Worm (Caenorhabditis elegans) whole organism, L1 larva: ENCODE data around the gene T06D8.9.

ENCODE experiments used
- ama-1 ChIP-seq: fragments of 150-350 bp; optimal IDR thresholded peaks from 2 replicates; lab custom pipeline; 2014
- ceh-63 ChIP-seq: fragments of 200-800 bp; sonication (Bioruptor generic); optimal IDR thresholded peaks from 2 replicates; lab custom pipeline; 2018; ENCODE audit warnings: mild to moderate bottlenecking, missing genetic modification characterization, missing compliant biosample characterization
- egl-27 ChIP-seq, 2 experiments: fragments of 150-350 bp in 1 of 2; sonication (generic microtip); optimal IDR thresholded peaks; 3 replicates each; lab custom pipeline; 2017 to 2018; ENCODE audit warnings: missing biosample characterization in 2 of 2, missing genetic modification characterization in 2 of 2, missing genetic modification reagents in 2 of 2
- fkh-10 ChIP-seq: sonication (generic microtip); optimal IDR thresholded peaks from 2 replicates; lab custom pipeline; 2017; ENCODE audit warnings: missing biosample characterization, missing genetic modification reagents, missing genetic modification characterization
- fos-1 ChIP-seq: fragments of 150-350 bp; optimal IDR thresholded peaks from 2 replicates; lab custom pipeline; 2014; ENCODE audit warnings: missing biosample characterization, missing genetic modification characterization
- lin-13 ChIP-seq: fragments of 150-350 bp; optimal IDR thresholded peaks from 2 replicates; lab custom pipeline; 2014; ENCODE audit warnings: missing biosample characterization, missing genetic modification reagents, missing genetic modification characterization
- nhr-11 ChIP-seq: fragments of 150-350 bp; optimal IDR thresholded peaks from 2 replicates; lab custom pipeline; 2014; ENCODE audit warnings: missing biosample characterization, missing genetic modification characterization
- nhr-12 ChIP-seq: sonication (generic microtip); optimal IDR thresholded peaks from 2 replicates; lab custom pipeline; 2017; ENCODE audit warnings: missing biosample characterization, missing genetic modification characterization
- sptf-1 ChIP-seq: fragments of 150-350 bp; optimal IDR thresholded peaks from 2 replicates; lab custom pipeline; 2014; ENCODE audit warnings: missing biosample characterization, missing genetic modification characterization
- unc-62 ChIP-seq: fragments of 150-350 bp; optimal IDR thresholded peaks from 2 replicates; lab custom pipeline; 2014; ENCODE audit warnings: missing biosample characterization, missing genetic modification reagents, missing genetic modification characterization
- unc-98 ChIP-seq: fragments of 200-800 bp; sonication (Bioruptor generic); IDR thresholded peaks from 2 replicates; pipeline ENCODE4 v1.3.6; 2022; ENCODE audit warnings: missing genetic modification characterization, missing compliant biosample characterization
- ztf-4 ChIP-seq: fragments of 150-350 bp; optimal IDR thresholded peaks from 2 replicates; lab custom pipeline; 2014; ENCODE audit warnings: missing biosample characterization, missing genetic modification characterization

- TF ChIP-seq ama-1 (lab: Kevin White, UChicago) (no peak), lin-13 (GFP tag; lab: Kevin White, UChicago) (no peak), nhr-11 (tag; lab: Kevin White, UChicago) (no peak), unc-62 (GFP tag; lab: Kevin White, UChicago) (no peak), fos-1 (tag; lab: Kevin White, UChicago) (no peak), ztf-4 (tag; lab: Kevin White, UChicago) (no peak), fkh-10 (no peak), sptf-1 (tag; lab: Kevin White, UChicago) (no peak), ceh-63 (GFP tag; lab: Kevin White, UChicago) (no peak), unc-98 (GFP tag; lab: Robert Waterston, UW) (no peak), nhr-12 (tag; lab: Kevin White, UChicago) (no peak), egl-27 (tag; optimal IDR thresholded peaks at IDR 0.05; lab: Kevin White, UChicago) (no peak)
Measured at ce11 chrII:11281666-11282065, 42.3 kb downstream of the T06D8.9 start, which contains the start of gene unc-130.
